Fruit fly (Drosophila melanogaster): ENCODE data around the gene CG5068.

DNA sequence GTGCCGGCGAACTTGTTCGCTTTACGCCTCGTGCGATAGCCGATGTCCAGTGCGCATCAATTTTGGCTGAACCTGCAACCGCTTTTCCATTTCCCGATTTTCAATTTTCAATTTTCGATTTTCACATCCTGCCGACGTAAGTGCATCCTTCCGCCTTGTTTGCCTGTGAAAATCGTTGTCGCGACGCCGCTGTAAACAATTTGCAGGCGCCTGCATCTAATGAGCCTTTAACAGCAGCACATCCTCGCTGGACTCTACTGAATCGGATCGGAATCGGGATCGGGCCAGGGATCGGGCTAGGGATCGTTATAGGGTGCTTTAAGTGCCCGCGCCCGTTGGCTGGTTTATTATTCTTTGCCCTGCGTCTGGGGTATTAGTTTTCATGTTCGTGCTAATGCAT is 30.9 kb downstream of the CG5068 start:
- TF ChIP-seq Sin3A (optimal IDR thresholded peaks at IDR 0.05) (no peak), psq (optimal IDR thresholded peaks at IDR 0.05) (no peak)

All from Kc167 (cell line).